Fruit fly (Drosophila melanogaster): ENCODE data around the gene kar.

kar gene

DNA sequence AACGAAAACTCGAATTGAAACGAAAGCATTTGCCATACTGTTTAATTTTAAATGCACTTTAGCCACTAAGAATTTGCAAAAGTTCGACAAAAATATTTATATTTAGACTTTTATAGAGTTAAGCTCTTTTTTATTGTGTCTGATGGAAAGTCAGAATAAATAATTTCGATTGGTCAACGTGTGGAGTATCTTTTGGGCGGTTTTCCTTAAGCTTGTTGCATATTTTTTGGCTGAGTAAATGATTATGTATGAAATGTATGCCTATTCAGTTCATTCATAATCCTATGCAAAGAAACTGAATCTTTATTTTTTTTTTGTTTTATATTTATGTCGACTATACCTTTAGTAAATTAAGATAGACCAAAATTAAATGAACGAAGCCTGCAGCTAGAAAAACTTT lies 36.4 kb downstream of the kar start:
- TF ChIP-seq ss (GFP tag; optimal IDR thresholded peaks at IDR 0.05) (no peak), pdm3 (GFP tag; optimal IDR thresholded peaks at IDR 0.05) (no peak), CG34406 (GFP tag; optimal IDR thresholded peaks at IDR 0.05) (no peak), fd59A (GFP tag; optimal IDR thresholded peaks at IDR 0.05) (no peak), topi (GFP tag; optimal IDR thresholded peaks at IDR 0.05) (no peak), CG3919 (GFP tag; optimal IDR thresholded peaks at IDR 0.05) (no peak), esn (GFP tag; optimal IDR thresholded peaks at IDR 0.05) (no peak), Blimp-1 (GFP tag; optimal IDR thresholded peaks at IDR 0.05) (no peak), dsx (GFP tag; optimal IDR thresholded peaks at IDR 0.05; ENCODE audit: poor library complexity, severe bottlenecking) (no peak)

DNA sequence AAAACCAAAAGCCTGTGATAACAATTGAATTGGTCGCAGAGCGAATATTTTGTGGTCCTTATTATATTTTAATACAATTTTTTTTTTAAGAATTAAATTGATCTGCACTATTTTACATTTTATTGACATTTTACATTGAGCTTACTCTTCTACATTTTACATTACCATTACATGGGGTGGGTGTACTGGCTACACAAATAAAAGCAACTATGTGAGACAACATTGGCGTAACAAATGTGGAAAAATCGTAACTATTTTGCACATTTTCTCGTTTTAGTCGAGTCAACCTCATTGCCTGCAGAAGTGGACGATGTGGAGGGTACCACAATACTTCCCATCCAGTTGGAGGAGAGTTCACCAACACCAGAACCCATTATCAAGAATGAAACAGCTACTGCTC lies 38.6 kb downstream of the kar start:
- TF ChIP-seq svp (GFP tag) (peak; percentile 33), fkh (GFP tag; optimal IDR thresholded peaks at IDR 0.05) (peak; percentile 30), CG6792 (GFP tag; optimal IDR thresholded peaks at IDR 0.05) (no peak)

DNA sequence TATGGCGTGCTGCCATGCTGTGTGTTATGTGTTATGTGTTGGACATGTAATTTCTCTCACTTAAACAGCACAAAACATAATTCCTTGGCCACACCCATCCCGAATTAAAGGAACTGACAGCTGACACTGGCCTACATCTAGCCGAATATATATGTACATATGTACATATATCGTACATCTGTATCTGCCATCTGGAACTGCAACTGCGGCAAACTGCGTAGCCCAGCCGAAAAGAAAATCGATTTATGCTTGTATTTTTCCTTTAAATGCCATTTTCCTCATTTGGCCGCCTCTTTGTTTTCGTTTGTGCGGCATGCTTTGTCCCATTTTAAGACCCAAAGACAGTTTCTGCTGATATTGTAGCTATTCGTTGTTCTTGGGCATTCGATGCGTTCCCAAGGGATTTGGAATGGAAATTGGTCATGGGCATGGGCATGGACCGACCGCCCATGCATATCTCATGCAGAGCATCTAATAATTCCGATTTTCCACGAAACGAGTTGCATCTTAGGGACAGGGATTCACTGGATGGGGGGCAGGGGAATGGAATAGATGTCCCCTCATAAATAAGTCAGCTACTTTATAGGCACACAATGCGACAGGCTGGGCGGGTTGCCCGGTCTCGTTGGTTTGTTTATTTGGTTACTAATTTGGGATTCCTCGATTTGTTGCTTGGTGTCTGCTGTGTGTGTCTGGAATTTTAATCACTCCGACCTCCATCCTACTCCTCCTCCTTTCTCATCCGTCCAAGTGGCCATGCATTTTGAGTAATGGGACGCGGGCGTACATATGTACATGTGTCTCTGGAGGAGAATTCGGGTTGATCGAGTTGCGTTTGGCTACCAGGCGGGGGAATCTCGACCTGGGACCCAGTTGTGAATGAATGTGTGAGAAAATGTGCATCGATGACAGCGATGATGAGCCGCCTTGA lies 39.8 kb downstream of the kar start:
- no peak for TF ChIP-seq CG7368 (GFP tag; optimal IDR thresholded peaks at IDR 0.05)
- TF ChIP-seq topi (GFP tag; optimal IDR thresholded peaks at IDR 0.05), result no peak
- no peak for TF ChIP-seq CG6792 (GFP tag; optimal IDR thresholded peaks at IDR 0.05)

dm6 chr3R:12647954-12648353 lies 41.2 kb downstream of the kar start, which contains the start of gene Dtg:
Dtg (plus strand) TSS chr3R:12648058.
- no peak for TF ChIP-seq Sox102F (GFP tag; optimal IDR thresholded peaks at IDR 0.05)
- no peak for TF ChIP-seq CG15336 (GFP tag; IDR thresholded peaks at IDR 0.05)
- no peak for TF ChIP-seq Eip93F (GFP tag; optimal IDR thresholded peaks at IDR 0.05)
- no peak for TF ChIP-seq fd59A (GFP tag; optimal IDR thresholded peaks at IDR 0.05)
- 0 out of 3 replicates have a peak, but pooled peaks have one; percentile 5 for TF ChIP-seq CG8119 (GFP tag; IDR thresholded peaks at IDR 0.05)
- TF ChIP-seq CG6808 (GFP tag; optimal IDR thresholded peaks at IDR 0.05), result no peak
- no peak for TF ChIP-seq Hr38 (GFP tag; optimal IDR thresholded peaks at IDR 0.05)
- peak; percentile 8 for TF ChIP-seq dsx (GFP tag; optimal IDR thresholded peaks at IDR 0.05; ENCODE audit: poor library complexity, severe bottlenecking)
- TF ChIP-seq ss (GFP tag; optimal IDR thresholded peaks at IDR 0.05), result peak; percentile 2 to 81
- peak; percentile 20 for TF ChIP-seq CG9139 (GFP tag; optimal IDR thresholded peaks at IDR 0.05)
- TF ChIP-seq CG1621 (tag; optimal IDR thresholded peaks at IDR 0.05), result peak; percentile 85
- TF ChIP-seq svp (GFP tag), result peak; percentile 0
- TF ChIP-seq CG4318 (GFP tag; optimal IDR thresholded peaks at IDR 0.05), result no peak
- no peak for TF ChIP-seq salr (GFP tag; optimal IDR thresholded peaks at IDR 0.05)
- no peak; the same call in 2 of the 3 replicates for TF ChIP-seq CG6163 (GFP tag; IDR thresholded peaks at IDR 0.05)
- no peak for TF ChIP-seq CG10669 (GFP tag; optimal IDR thresholded peaks at IDR 0.05)
- TF ChIP-seq fkh (GFP tag; optimal IDR thresholded peaks at IDR 0.05), result no peak
- TF ChIP-seq CG3919 (GFP tag; optimal IDR thresholded peaks at IDR 0.05), result peak; percentile 29
- no peak for TF ChIP-seq Hr39 (GFP tag; optimal IDR thresholded peaks at IDR 0.05)
- no peak for TF ChIP-seq spab (GFP tag; optimal IDR thresholded peaks at IDR 0.05)
- TF ChIP-seq Eip78C (GFP tag), result peak; percentile 59
- TF ChIP-seq cyc (GFP tag; optimal IDR thresholded peaks at IDR 0.05), result no peak
- TF ChIP-seq CG6792 (GFP tag; optimal IDR thresholded peaks at IDR 0.05), result no peak
- 0 out of 3 replicates have a peak, but pooled peaks have one; percentile 6 for TF ChIP-seq eg (GFP tag; IDR thresholded peaks at IDR 0.05)
- TF ChIP-seq CG7368 (GFP tag; optimal IDR thresholded peaks at IDR 0.05), result no peak
- TF ChIP-seq CG34406 (GFP tag; optimal IDR thresholded peaks at IDR 0.05), result no peak
- peak; percentile 1 for TF ChIP-seq CG6854 (GFP tag; optimal IDR thresholded peaks at IDR 0.05)
- TF ChIP-seq Met (GFP tag; optimal IDR thresholded peaks at IDR 0.05), result no peak
- no peak for TF ChIP-seq CG6276 (GFP tag; optimal IDR thresholded peaks at IDR 0.05)
- TF ChIP-seq OdsH (GFP tag; optimal IDR thresholded peaks at IDR 0.05), result no peak
- no peak for TF ChIP-seq Smox (GFP tag; optimal IDR thresholded peaks at IDR 0.05)
- TF ChIP-seq lz (GFP tag; optimal IDR thresholded peaks at IDR 0.05), result no peak
